Fruit fly (Drosophila melanogaster) ovary, adult (tissue): ENCODE data around the gene mbf1.
A peak's percentile ranks its signal among the peaks of the same experiment; 100 is the strongest.

Experiments used
- CG17801 ChIP-seq: fragments of 200-800 bp; optimal IDR thresholded peaks from 2 replicates; lab custom pipeline; 2019; ENCODE audit warnings: missing biosample characterization, mild to moderate bottlenecking, missing genetic modification characterization, moderate library complexity; ENCODE audit not compliant: partially characterized antibody

The mbf1 gene

DNA sequence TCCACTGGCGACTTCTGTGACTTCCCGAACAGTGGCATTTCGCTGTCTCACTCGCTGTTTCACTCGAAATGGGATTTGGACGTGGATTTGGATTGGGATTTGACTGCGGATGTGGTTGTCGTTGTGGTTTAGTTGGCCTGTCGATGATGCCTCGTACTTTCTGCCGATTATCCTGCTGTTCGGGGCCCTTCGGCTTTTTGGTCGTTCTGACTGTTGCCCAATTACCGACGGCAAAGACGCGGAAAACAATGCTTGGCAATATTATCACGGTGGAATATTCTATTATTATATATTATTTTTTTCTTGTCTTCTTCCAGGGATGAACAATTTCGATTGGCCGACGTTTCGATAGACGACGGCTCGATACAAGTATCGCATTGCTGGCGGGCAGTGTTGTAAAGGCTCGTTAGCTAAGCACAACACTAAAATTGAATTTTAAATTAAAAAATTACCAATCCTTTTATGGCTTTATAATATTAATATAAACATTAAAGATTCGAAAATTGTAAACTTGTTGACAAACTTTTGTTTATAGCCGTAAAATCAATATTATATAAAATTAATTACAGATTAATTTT, 41.0 kb downstream of the mbf1 start, which contains the start of gene Mo25:
Gene Mo25 (minus strand): TSS at position 341 of the 578 bp plus-strand sequence.
- TF ChIP-seq CG17801 = peak; percentile 64

dm6 chr3L:16626199-16626598, 52.0 kb downstream of the mbf1 start:
- TF ChIP-seq CG17801 = no peak
